Fruit fly (Drosophila melanogaster): ENCODE data around the gene gogo.

dm6 chr3L:20223398-20223951, 71.5 kb downstream of the gogo start, which contains the start of gene CG17147:
- no peak for TF ChIP-seq Clk (GFP tag; optimal IDR thresholded peaks at IDR 0.05)
- TF ChIP-seq Crg-1 (GFP tag; optimal IDR thresholded peaks at IDR 0.05), result no peak
- no peak for TF ChIP-seq CG5204 (GFP tag; optimal IDR thresholded peaks at IDR 0.05)
- no peak for TF ChIP-seq Mnt (GFP tag; optimal IDR thresholded peaks at IDR 0.05)

All from whole organism, adult.